Worm (Caenorhabditis elegans): Measurements from ENCODE around the gene R10D12.10.

The R10D12.10 gene

DNA sequence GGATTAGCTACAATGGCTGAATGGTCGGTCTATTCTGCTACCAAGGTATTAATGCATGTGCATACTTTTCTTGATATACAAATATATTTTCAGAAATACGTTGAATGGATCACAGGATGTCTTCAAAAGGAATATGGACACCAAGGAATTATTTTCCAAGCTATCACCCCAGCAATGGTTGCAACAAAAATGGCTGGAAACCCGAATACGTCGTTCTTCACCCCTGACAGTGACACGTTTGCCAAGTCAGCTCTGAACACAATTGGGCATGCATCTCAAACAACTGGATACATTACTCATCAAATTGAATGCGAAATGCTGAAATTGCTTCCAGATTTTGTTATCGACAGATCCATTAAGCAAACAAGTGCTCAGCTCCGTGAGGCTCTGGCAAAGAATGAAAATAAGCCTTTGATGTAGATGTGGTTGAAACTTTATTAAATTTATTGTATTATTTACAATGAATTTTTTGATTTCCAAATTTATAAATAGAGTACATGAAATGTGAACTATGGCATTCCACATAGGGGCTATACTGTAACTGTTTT is 50.5 kb downstream of the R10D12.10 start (continued):
- TF ChIP-seq cebp-2 (GFP tag; IDR thresholded peaks at IDR 0.05) (0 out of 2 replicates have a peak, but pooled peaks have one; percentile 58), athp-1 (tag; optimal IDR thresholded peaks at IDR 0.05) (peak; percentile 67), T07F8.4 (tag; optimal IDR thresholded peaks at IDR 0.05) (no peak), ztf-3 (GFP tag; optimal IDR thresholded peaks at IDR 0.05) (peak; percentile 47), let-607 (tag; optimal IDR thresholded peaks at IDR 0.05) (peak; percentile 4 to 34), die-1 (tag; optimal IDR thresholded peaks at IDR 0.05) (peak; percentile 35), ceh-100 (GFP tag; IDR thresholded peaks at IDR 0.05) (peak; percentile 54; the same call in 1 of the 2 replicates), F22D6.2 (tag; optimal IDR thresholded peaks at IDR 0.05) (peak; percentile 56), F55B11.4 (tag; optimal IDR thresholded peaks at IDR 0.05; ENCODE audit: borderline replicate concordance, insufficient read depth) (no peak), ekl-4 (GFP tag; IDR thresholded peaks at IDR 0.05) (peak; percentile 68), hrde-1 (tag; optimal IDR thresholded peaks at IDR 0.05; ENCODE audit: borderline replicate concordance) (no peak), ceh-40 (GFP tag; IDR thresholded peaks at IDR 0.05) (0 out of 2 replicates have a peak, but pooled peaks have one; percentile 61), ceh-58 (GFP tag; IDR thresholded peaks at IDR 0.05) (no peak), snpc-4 (GFP tag; optimal IDR thresholded peaks at IDR 0.05) (no peak), snpc-4 (tag; optimal IDR thresholded peaks at IDR 0.05) (peak in 1 of 4 experiments; percentile 34), D2030.7 (GFP tag; IDR thresholded peaks at IDR 0.05) (no peak; the same call in 1 of the 2 replicates), akir-1 (GFP tag; optimal IDR thresholded peaks at IDR 0.05) (no peak), him-1 (tag; optimal IDR thresholded peaks at IDR 0.05) (no peak), C17E4.6 (GFP tag; IDR thresholded peaks at IDR 0.05) (0 out of 2 replicates have a peak, but pooled peaks have one; percentile 34), unc-62 (GFP tag; optimal IDR thresholded peaks at IDR 0.05) (no peak), ztf-25 (GFP tag; IDR thresholded peaks at IDR 0.05) (0 out of 2 replicates have a peak, but pooled peaks have one; percentile 6), K11D2.4 (GFP tag; IDR thresholded peaks at IDR 0.05) (peak; percentile 84), lag-1 (GFP tag; IDR thresholded peaks at IDR 0.05) (0 out of 2 replicates have a peak, but pooled peaks have one; percentile 69), nhr-80 (tag; optimal IDR thresholded peaks at IDR 0.05) (peak; percentile 47), zfh-2 (GFP tag; conservative IDR thresholded peaks at IDR 0.05) (no peak), ets-4 (GFP tag; optimal IDR thresholded peaks at IDR 0.05) (peak; percentile 81), Y53G8AR.9 (GFP tag; conservative IDR thresholded peaks at IDR 0.05) (peak; percentile 95), Y67H2A.10 (GFP tag; conservative IDR thresholded peaks at IDR 0.05) (peak; percentile 54; the same call in 1 of the 2 replicates), nfya-2 (GFP tag; IDR thresholded peaks at IDR 0.05) (no peak), dox-1 (GFP tag; IDR thresholded peaks at IDR 0.05) (peak; percentile 79), xnd-1 (tag; optimal IDR thresholded peaks at IDR 0.05) (no peak), egl-18 (GFP tag; IDR thresholded peaks at IDR 0.05) (no peak), dpl-1 (GFP tag; optimal IDR thresholded peaks at IDR 0.05) (no peak), ceh-27 (GFP tag; optimal IDR thresholded peaks at IDR 0.05) (peak; percentile 41), cebp-1 (GFP tag; IDR thresholded peaks at IDR 0.05) (peak; percentile 77), cebp-1 (tag; optimal IDR thresholded peaks at IDR 0.05) (peak; percentile 94), gei-17 (GFP tag; optimal IDR thresholded peaks at IDR 0.05) (peak; percentile 76), sptf-2 (GFP tag; optimal IDR thresholded peaks at IDR 0.05) (no peak), tbp1 (GFP tag; optimal IDR thresholded peaks at IDR 0.05) (peak; percentile 71)

DNA sequence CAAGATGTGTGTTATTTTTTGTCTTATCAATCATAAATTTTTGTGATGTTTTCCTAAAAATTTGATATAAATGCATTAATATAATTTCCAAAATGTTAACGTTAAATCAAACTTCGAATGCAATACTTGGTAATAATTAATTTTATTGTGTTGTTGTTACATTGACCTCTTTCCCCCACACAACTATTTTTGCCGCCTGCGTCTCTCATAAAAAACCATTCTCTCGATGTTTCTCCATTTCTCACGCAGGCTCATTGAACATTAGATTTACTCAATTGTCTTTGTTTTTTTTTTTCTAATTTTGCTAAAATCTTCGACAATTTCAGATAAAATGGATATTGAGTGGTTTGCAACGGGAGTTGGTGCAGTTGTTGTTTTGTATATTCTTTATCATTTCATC is 52.0 kb downstream of the R10D12.10 start, which contains the start of gene stdh-1:
TSS of gene stdh-1 (plus strand) at position 327 of the 400 bp plus-strand sequence.
- peak; percentile 62; the same call in 1 of the 2 replicates for TF ChIP-seq hmg-1.2 (GFP tag; IDR thresholded peaks at IDR 0.05)
- TF ChIP-seq fkh-3 (tag; optimal IDR thresholded peaks at IDR 0.05), result no peak
- no peak for TF ChIP-seq B0336.3 (GFP tag; IDR thresholded peaks at IDR 0.05)
- TF ChIP-seq nhr-80 (tag; optimal IDR thresholded peaks at IDR 0.05), result peak; percentile 6

All from whole organism, young adult.